Worm (Caenorhabditis elegans): ENCODE measurements around the gene odr-1.
A peak's percentile ranks its signal among the peaks of the same experiment; 100 is the strongest.

Gene odr-1

DNA sequence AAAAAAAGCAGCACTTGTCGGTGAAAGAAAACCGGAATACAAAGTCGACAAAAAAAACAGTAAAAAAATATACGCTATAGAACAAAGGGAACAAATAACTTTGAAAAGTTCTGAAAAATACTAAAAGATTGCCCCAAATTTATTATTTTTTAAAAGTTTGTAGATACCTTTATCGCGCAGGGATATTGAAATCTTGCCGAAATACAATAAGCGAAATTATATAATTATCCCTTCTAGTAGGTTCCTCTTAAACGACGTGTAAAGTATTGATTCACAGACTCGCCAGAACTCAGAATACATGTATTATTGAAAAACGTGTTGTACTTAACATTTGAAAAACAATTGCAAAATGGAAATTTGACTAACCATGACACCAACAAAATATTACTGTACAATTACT lies 36.4 kb downstream of the odr-1 start (continued):
- TF ChIP-seq egl-27 (tag; optimal IDR thresholded peaks at IDR 0.05) (peak; percentile 91), mab-5 (tag; optimal IDR thresholded peaks at IDR 0.05) (peak; percentile 86), unc-39 (tag; optimal IDR thresholded peaks at IDR 0.05) (no peak), mbf-1 (tag; optimal IDR thresholded peaks at IDR 0.05) (peak; percentile 67), nhr-11 (tag; optimal IDR thresholded peaks at IDR 0.05) (no peak), lsy-2 (tag; optimal IDR thresholded peaks at IDR 0.05) (peak; percentile 85 to 89), crh-2 (tag; optimal IDR thresholded peaks at IDR 0.05) (peak; percentile 98), nhr-25 (tag; optimal IDR thresholded peaks at IDR 0.05) (peak; percentile 89), ceh-82 (tag; optimal IDR thresholded peaks at IDR 0.05) (peak; percentile 34), ztf-4 (tag; optimal IDR thresholded peaks at IDR 0.05) (peak; percentile 80), mdl-1 (tag; optimal IDR thresholded peaks at IDR 0.05) (peak; percentile 30 to 82), R02D3.7 (tag; optimal IDR thresholded peaks at IDR 0.05) (peak; percentile 64), skn-1 (tag; optimal IDR thresholded peaks at IDR 0.05) (peak; percentile 88), dmd-4 (tag; optimal IDR thresholded peaks at IDR 0.05) (peak; percentile 78), Y55F3AM.14 (GFP tag; optimal IDR thresholded peaks at IDR 0.05) (no peak), gmeb-1 (tag; optimal IDR thresholded peaks at IDR 0.05) (peak; percentile 90), sem-4 (tag; optimal IDR thresholded peaks at IDR 0.05) (peak; percentile 94), sma-3 (GFP tag; optimal IDR thresholded peaks at IDR 0.05) (peak; percentile 91), nhr-129 (tag; optimal IDR thresholded peaks at IDR 0.05) (peak; percentile 95), nhr-23 (tag; optimal IDR thresholded peaks at IDR 0.05) (no peak), nhr-21 (tag; optimal IDR thresholded peaks at IDR 0.05) (peak; percentile 96), C34F6.9 (tag; optimal IDR thresholded peaks at IDR 0.05) (peak; percentile 96), sma-9 (GFP tag; optimal IDR thresholded peaks at IDR 0.05) (peak; percentile 81), sma-9 (tag; optimal IDR thresholded peaks at IDR 0.05) (no peak), peb-1 (tag; optimal IDR thresholded peaks at IDR 0.05) (no peak), aly-2 (tag; optimal IDR thresholded peaks at IDR 0.05) (no peak)

DNA sequence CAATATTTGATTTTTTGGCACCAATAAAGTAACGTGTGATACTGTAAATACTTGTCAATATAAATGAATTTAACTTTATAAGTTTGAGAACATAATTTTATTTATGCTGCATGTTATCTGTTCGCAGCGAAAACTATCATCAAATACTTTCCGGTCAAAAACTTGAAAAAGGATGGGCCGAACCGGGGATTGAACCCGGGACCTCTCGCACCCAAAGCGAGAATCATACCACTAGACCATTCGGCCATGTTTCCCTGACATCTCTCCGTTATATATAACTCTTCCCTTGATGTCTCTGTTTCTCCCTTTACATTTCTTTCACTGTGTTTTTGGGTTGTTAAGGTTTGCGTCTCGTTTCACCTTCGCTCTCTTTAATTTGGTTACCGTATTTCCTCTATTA lies 39.0 kb downstream of the odr-1 start:
- TF ChIP-seq dmd-4 (tag; optimal IDR thresholded peaks at IDR 0.05) (no peak), unc-62 (GFP tag; optimal IDR thresholded peaks at IDR 0.05) (no peak), sem-4 (tag; optimal IDR thresholded peaks at IDR 0.05) (peak; percentile 24), snpc-4 (tag; optimal IDR thresholded peaks at IDR 0.05) (no peak), ZK546.5 (tag; optimal IDR thresholded peaks at IDR 0.05) (no peak), lin-13 (GFP tag; optimal IDR thresholded peaks at IDR 0.05) (peak; percentile 42), C34F6.9 (tag; optimal IDR thresholded peaks at IDR 0.05) (peak; percentile 31), crh-2 (tag; optimal IDR thresholded peaks at IDR 0.05) (peak; percentile 9), gmeb-1 (tag; optimal IDR thresholded peaks at IDR 0.05) (peak; percentile 36), ztf-11 (tag; optimal IDR thresholded peaks at IDR 0.05) (no peak), aly-2 (tag; optimal IDR thresholded peaks at IDR 0.05) (no peak), nhr-77 (tag; optimal IDR thresholded peaks at IDR 0.05) (no peak), ztf-1 (GFP tag; conservative IDR thresholded peaks at IDR 0.05) (no peak), fos-1 (tag; optimal IDR thresholded peaks at IDR 0.05) (peak; percentile 57), mbf-1 (tag; optimal IDR thresholded peaks at IDR 0.05) (no peak), nhr-6 (tag; optimal IDR thresholded peaks at IDR 0.05) (no peak), nhr-129 (tag; optimal IDR thresholded peaks at IDR 0.05) (peak; percentile 75), lin-39 (tag; optimal IDR thresholded peaks at IDR 0.05) (no peak), sma-3 (GFP tag; optimal IDR thresholded peaks at IDR 0.05) (peak; percentile 61), unc-55 (GFP tag; optimal IDR thresholded peaks at IDR 0.05) (peak; percentile 53), nhr-12 (tag; optimal IDR thresholded peaks at IDR 0.05) (no peak), nhr-11 (tag; optimal IDR thresholded peaks at IDR 0.05) (no peak), alr-1 (tag; optimal IDR thresholded peaks at IDR 0.05) (no peak), nhr-237 (tag; optimal IDR thresholded peaks at IDR 0.05) (no peak), ceh-16 (tag; optimal IDR thresholded peaks at IDR 0.05) (no peak), unc-39 (tag; optimal IDR thresholded peaks at IDR 0.05) (no peak), nhr-21 (tag; optimal IDR thresholded peaks at IDR 0.05) (peak; percentile 35), mab-5 (tag; optimal IDR thresholded peaks at IDR 0.05) (no peak), Y55F3AM.14 (GFP tag; optimal IDR thresholded peaks at IDR 0.05) (peak; percentile 49), sma-9 (GFP tag; optimal IDR thresholded peaks at IDR 0.05) (peak; percentile 45), sma-9 (tag; optimal IDR thresholded peaks at IDR 0.05) (no peak), zag-1 (tag; optimal IDR thresholded peaks at IDR 0.05) (no peak), nhr-23 (tag; optimal IDR thresholded peaks at IDR 0.05) (no peak), skn-1 (tag; optimal IDR thresholded peaks at IDR 0.05) (no peak), ceh-82 (tag; optimal IDR thresholded peaks at IDR 0.05) (no peak), F13H6.1 (tag; optimal IDR thresholded peaks at IDR 0.05) (peak; percentile 27), R02D3.7 (tag; optimal IDR thresholded peaks at IDR 0.05) (no peak), lin-11 (tag; optimal IDR thresholded peaks at IDR 0.05) (no peak), mdl-1 (tag; optimal IDR thresholded peaks at IDR 0.05) (peak in 1 of 2 experiments; percentile 17), ama-1 (optimal IDR thresholded peaks at IDR 0.05) (no peak), nhr-10 (tag; optimal IDR thresholded peaks at IDR 0.05) (no peak), egl-27 (tag; optimal IDR thresholded peaks at IDR 0.05) (peak; percentile 6), peb-1 (tag; optimal IDR thresholded peaks at IDR 0.05) (no peak), lsy-2 (tag; optimal IDR thresholded peaks at IDR 0.05) (peak; percentile 16 to 58), nhr-25 (tag; optimal IDR thresholded peaks at IDR 0.05) (no peak), elt-3 (tag; optimal IDR thresholded peaks at IDR 0.05) (no peak), elt-1 (tag; optimal IDR thresholded peaks at IDR 0.05) (no peak)
